Worm (Caenorhabditis elegans) whole organism, L4 larva: Measurements from ENCODE around the gene cccp-1.

ENCODE experiments used
- D1046.2 ChIP-seq: fragments of 200-800 bp; sonication (Bioruptor generic); IDR thresholded peaks from 2 replicates; pipeline ENCODE4 v1.3.6; 2022; ENCODE audit warnings: missing genetic modification characterization, missing compliant biosample characterization
- F10B5.3 ChIP-seq: sonication (generic microtip); optimal IDR thresholded peaks from 2 replicates; lab custom pipeline; 2016; ENCODE audit warnings: mild to moderate bottlenecking, missing genetic modification characterization, missing compliant biosample characterization
- F26F4.8 ChIP-seq: fragments of 200-800 bp; sonication (Bioruptor generic); conservative IDR thresholded peaks from 2 replicates; pipeline ENCODE4 v1.3.6; 2022; ENCODE audit warnings: missing genetic modification characterization, missing compliant biosample characterization
- F37D6.2 ChIP-seq: sonication (generic microtip); optimal IDR thresholded peaks from 2 replicates; lab custom pipeline; 2016; ENCODE audit warnings: mild to moderate bottlenecking, missing genetic modification characterization, missing compliant biosample characterization
- F44E2.7 ChIP-seq: fragments of 200-800 bp; sonication (Bioruptor generic); IDR thresholded peaks from 2 replicates; pipeline ENCODE4 v2.1.2; 2022; ENCODE audit warnings: missing genetic modification characterization, missing compliant biosample characterization
- F49E8.2 ChIP-seq: sonication (generic microtip); optimal IDR thresholded peaks from 2 replicates; lab custom pipeline; 2016; ENCODE audit warnings: missing compliant biosample characterization, mild to moderate bottlenecking, missing genetic modification characterization, borderline replicate concordance
- R02D3.7 ChIP-seq: fragments of 150-350 bp; sonication (generic microtip); optimal IDR thresholded peaks from 3 replicates; lab custom pipeline; 2014; ENCODE audit warnings: missing biosample characterization, missing genetic modification characterization
- T26A8.4 ChIP-seq: fragments of 200-800 bp; sonication (Bioruptor generic); IDR thresholded peaks from 2 replicates; pipeline ENCODE4 v1.3.6; 2022; ENCODE audit warnings: missing genetic modification characterization, missing compliant biosample characterization
- Y48G9A.11 ChIP-seq: fragments of 200-800 bp; sonication (Bioruptor generic); IDR thresholded peaks from 2 replicates; pipeline ENCODE4 v1.3.6; 2022; ENCODE audit warnings: missing genetic modification reagents, missing genetic modification characterization, missing compliant biosample characterization
- ZK337.2 ChIP-seq: fragments of 200-800 bp; sonication (Bioruptor generic); IDR thresholded peaks from 2 replicates; pipeline ENCODE4 v1.3.6; 2022; ENCODE audit warnings: missing genetic modification reagents, missing genetic modification characterization, missing compliant biosample characterization
- ZK546.5 ChIP-seq, 2 experiments: sonication (generic microtip); optimal IDR thresholded peaks; 2 replicates each; lab custom pipeline; 2017; ENCODE audit warnings: missing biosample characterization in 2 of 2, missing genetic modification characterization in 2 of 2
- aha-1 ChIP-seq: fragments of 150-350 bp; peaks from one replicate; lab custom pipeline; 2014; ENCODE audit warnings: missing biosample characterization, missing genetic modification characterization
- ama-1 ChIP-seq: fragments of 150-350 bp; optimal IDR thresholded peaks from 2 replicates; lab custom pipeline; 2014; ENCODE audit warnings: inconsistent platforms, mixed read lengths
- arid-1 ChIP-seq: fragments of 200-800 bp; sonication (Bioruptor generic); conservative IDR thresholded peaks from 2 replicates; pipeline ENCODE4 v1.3.6; 2022; ENCODE audit warnings: missing genetic modification reagents, missing genetic modification characterization, missing compliant biosample characterization
- ceh-20 ChIP-seq: fragments of 200-800 bp; sonication (Bioruptor generic); IDR thresholded peaks from 2 replicates; pipeline ENCODE4 v1.3.6; 2022; ENCODE audit warnings: missing genetic modification reagents, missing genetic modification characterization, missing compliant biosample characterization
- ceh-28 ChIP-seq: fragments of 150-350 bp; optimal IDR thresholded peaks from 2 replicates; lab custom pipeline; 2014; ENCODE audit warnings: missing biosample characterization, missing genetic modification reagents, missing genetic modification characterization
- ceh-44 ChIP-seq: fragments of 200-800 bp; sonication (Bioruptor generic); IDR thresholded peaks from 2 replicates; pipeline ENCODE4 v1.3.6; 2022; ENCODE audit warnings: missing genetic modification reagents, missing genetic modification characterization, missing compliant biosample characterization
- ceh-82 ChIP-seq: sonication (generic microtip); optimal IDR thresholded peaks from 2 replicates; lab custom pipeline; 2017; ENCODE audit warnings: missing biosample characterization, missing genetic modification characterization
- ces-1 ChIP-seq: fragments of 150-350 bp; sonication (generic microtip); optimal IDR thresholded peaks from 4 replicates; lab custom pipeline; 2014; ENCODE audit warnings: missing biosample characterization, missing genetic modification reagents, missing genetic modification characterization
- ctbp-1 ChIP-seq: fragments of 200-800 bp; sonication (Bioruptor generic); IDR thresholded peaks from 2 replicates; pipeline ENCODE4 v1.3.6; 2022; ENCODE audit warnings: missing genetic modification reagents, missing genetic modification characterization, missing compliant biosample characterization
- daf-12 ChIP-seq: fragments of 150-350 bp; optimal IDR thresholded peaks from 2 replicates; lab custom pipeline; 2014; ENCODE audit warnings: missing biosample characterization, missing genetic modification reagents, missing genetic modification characterization
- daf-16 ChIP-seq, 3 experiments: sonication (generic microtip); optimal IDR thresholded peaks; 2 replicates each; lab custom pipeline; 2016 to 2017; ENCODE audit warnings: missing genetic modification characterization in 3 of 3, missing genetic modification reagents in 3 of 3, mild to moderate bottlenecking in 2 of 3, missing compliant biosample characterization in 2 of 3, missing biosample characterization in 1 of 3, moderate library complexity in 1 of 3
- dmd-6 ChIP-seq: fragments of 200-800 bp; sonication (Bioruptor generic); IDR thresholded peaks from 2 replicates; pipeline ENCODE4 v1.3.6; 2022; ENCODE audit warnings: missing genetic modification reagents, missing genetic modification characterization, missing compliant biosample characterization
- dmd-8 ChIP-seq: fragments of 200-800 bp; sonication (Bioruptor generic); IDR thresholded peaks from 2 replicates; pipeline ENCODE4 v1.3.6; 2022; ENCODE audit warnings: missing genetic modification characterization, missing compliant biosample characterization
- duxl-1 ChIP-seq: sonication (generic microtip); optimal IDR thresholded peaks from 2 replicates; lab custom pipeline; 2016; ENCODE audit warnings: mild to moderate bottlenecking, missing genetic modification characterization, moderate library complexity, missing compliant biosample characterization; ENCODE audit not compliant: poor library complexity
- dve-1 ChIP-seq: sonication (generic microtip); optimal IDR thresholded peaks from 2 replicates; lab custom pipeline; 2017; ENCODE audit warnings: antibody characterized with exemption, mild to moderate bottlenecking, missing genetic modification characterization, missing compliant biosample characterization; ENCODE audit not compliant: insufficient read depth
- egl-27 ChIP-seq: sonication (generic microtip); optimal IDR thresholded peaks from 3 replicates; lab custom pipeline; 2017; ENCODE audit warnings: missing biosample characterization, missing genetic modification reagents, missing genetic modification characterization
- egl-43 ChIP-seq: fragments of 200-800 bp; sonication (Bioruptor generic); IDR thresholded peaks from 2 replicates; pipeline ENCODE4 v1.3.6; 2022; ENCODE audit warnings: missing genetic modification reagents, missing genetic modification characterization, missing compliant biosample characterization
- hif-1 ChIP-seq, 2 experiments: sonication (generic microtip); optimal IDR thresholded peaks; 2 replicates each; lab custom pipeline; 2016 to 2017; ENCODE audit warnings: missing compliant biosample characterization in 2 of 2, missing genetic modification characterization in 2 of 2, missing genetic modification reagents in 2 of 2, missing genotype in 2 of 2, mild to moderate bottlenecking in 1 of 2
- hlh-11 ChIP-seq: fragments of 200-800 bp; sonication (Bioruptor generic); optimal IDR thresholded peaks from 2 replicates; lab custom pipeline; 2018; ENCODE audit warnings: mild to moderate bottlenecking, missing genetic modification characterization, missing compliant biosample characterization
- lin-29 ChIP-seq: fragments of 200-800 bp; sonication (Bioruptor generic); IDR thresholded peaks from 2 replicates; pipeline ENCODE4 v1.3.6; 2022; ENCODE audit warnings: missing genetic modification reagents, missing genetic modification characterization, missing compliant biosample characterization
- madf-5 ChIP-seq, 2 experiments: fragments of 200-800 bp; sonication (Bioruptor generic); IDR thresholded peaks; 2 replicates each; pipeline ENCODE4 v1.3.6; 2022; ENCODE audit warnings: missing compliant biosample characterization in 2 of 2, missing genetic modification characterization in 2 of 2
- mdl-1 ChIP-seq, 2 experiments: fragments of 150-350 bp in 1 of 2; sonication (generic microtip) in 1 of 2; optimal IDR thresholded peaks; 2 replicates each; lab custom pipeline; 2014 to 2017; ENCODE audit warnings: missing biosample characterization in 2 of 2, missing genetic modification characterization in 2 of 2
- mxl-2 ChIP-seq: fragments of 200-800 bp; sonication (Bioruptor generic); conservative IDR thresholded peaks from 2 replicates; pipeline ENCODE4 v1.3.6; 2022; ENCODE audit warnings: missing genetic modification reagents, missing genetic modification characterization, missing compliant biosample characterization
- nhr-10 ChIP-seq: fragments of 150-350 bp; optimal IDR thresholded peaks from 2 replicates; lab custom pipeline; 2014; ENCODE audit warnings: missing biosample characterization, missing genetic modification characterization
- nhr-102 ChIP-seq: sonication (generic microtip); optimal IDR thresholded peaks from 2 replicates; lab custom pipeline; 2016; ENCODE audit warnings: mild to moderate bottlenecking, missing genetic modification characterization, moderate library complexity, missing compliant biosample characterization
- nhr-111 ChIP-seq: fragments of 200-800 bp; sonication (Bioruptor generic); optimal IDR thresholded peaks from 2 replicates; lab custom pipeline; 2018; ENCODE audit warnings: mild to moderate bottlenecking, missing genetic modification characterization, missing compliant biosample characterization
- nhr-25 ChIP-seq: sonication (generic microtip); optimal IDR thresholded peaks from 2 replicates; lab custom pipeline; 2017; ENCODE audit warnings: missing genetic modification characterization, mild to moderate bottlenecking, missing compliant biosample characterization, antibody characterized with exemption, moderate library complexity, borderline replicate concordance; ENCODE audit not compliant: insufficient read depth
- nhr-41 ChIP-seq: fragments of 200-800 bp; sonication (Bioruptor generic); IDR thresholded peaks from 2 replicates; pipeline ENCODE4 v1.3.6; 2022; ENCODE audit warnings: missing genetic modification reagents, missing genetic modification characterization, missing compliant biosample characterization
- nhr-6 ChIP-seq: fragments of 150-350 bp; optimal IDR thresholded peaks from 2 replicates; lab custom pipeline; 2014; ENCODE audit warnings: missing biosample characterization, missing genetic modification characterization
- nhr-76 ChIP-seq: fragments of 150-350 bp; optimal IDR thresholded peaks from 2 replicates; lab custom pipeline; 2014; ENCODE audit warnings: missing biosample characterization, missing genetic modification characterization
- nhr-77 ChIP-seq: fragments of 150-350 bp; optimal IDR thresholded peaks from 2 replicates; lab custom pipeline; 2014; ENCODE audit warnings: missing biosample characterization, missing genetic modification characterization
- php-3 ChIP-seq: fragments of 200-800 bp; sonication (Bioruptor generic); IDR thresholded peaks from 2 replicates; pipeline ENCODE4 v1.3.6; 2022; ENCODE audit warnings: missing genetic modification reagents, missing genetic modification characterization, missing compliant biosample characterization
- saeg-2 ChIP-seq: fragments of 200-800 bp; sonication (Bioruptor generic); IDR thresholded peaks from 2 replicates; pipeline ENCODE4 v1.3.6; 2022; ENCODE audit warnings: missing genetic modification reagents, missing genetic modification characterization, missing compliant biosample characterization
- snpc-1.2 ChIP-seq: fragments of 200-800 bp; sonication (Bioruptor generic); IDR thresholded peaks from 2 replicates; pipeline ENCODE4 v1.3.6; 2022; ENCODE audit warnings: missing genetic modification reagents, missing genetic modification characterization, missing compliant biosample characterization
- snpc-4 ChIP-seq: fragments of 150-350 bp; optimal IDR thresholded peaks from 2 replicates; lab custom pipeline; 2014; ENCODE audit warnings: missing biosample characterization, missing genetic modification characterization
- spr-3 ChIP-seq: fragments of 200-800 bp; sonication (Bioruptor generic); optimal IDR thresholded peaks from 2 replicates; lab custom pipeline; 2018; ENCODE audit warnings: mild to moderate bottlenecking, missing genetic modification characterization, missing compliant biosample characterization
- unc-130 ChIP-seq: sonication (generic microtip); optimal IDR thresholded peaks from 2 replicates; lab custom pipeline; 2016; ENCODE audit warnings: missing genetic modification reagents, missing genetic modification characterization, missing compliant biosample characterization
- unc-62 ChIP-seq, 3 experiments: fragments of 150-350 bp in 1 of 3; sonication (generic microtip); optimal IDR thresholded peaks in 2 of 3; peaks in 1 of 3; 1 replicate in 1 of 3; 2 replicates in 2 of 3; lab custom pipeline; 2014 to 2017; ENCODE audit warnings: missing biosample characterization in 3 of 3, missing genetic modification characterization in 3 of 3, missing genetic modification reagents in 3 of 3, missing genotype in 1 of 3
- zip-11 ChIP-seq: fragments of 200-800 bp; sonication (Bioruptor generic); IDR thresholded peaks from 2 replicates; pipeline ENCODE4 v1.3.6; 2022; ENCODE audit warnings: missing genetic modification characterization, missing compliant biosample characterization

The cccp-1 gene

ce11 chrIII:12499245-12499644 lies 26.6 kb downstream of the cccp-1 start, which contains the start of gene sql-1:
Gene sql-1, plus strand, starts transcription at chrIII:12499557.
- TF ChIP-seq dmd-6 (GFP tag; lab: Robert Waterston, UW) (no peak), F49E8.2 (tag; lab: Kevin White, UChicago) (peak; percentile 44), ceh-44 (no peak), dve-1 (tag; lab: Kevin White, UChicago) (no peak), snpc-1.2 (GFP tag; lab: Robert Waterston, UW) (peak; percentile 48; the same call in 1 of the 2 replicates), nhr-41 (no peak), hlh-11 (tag; lab: Kevin White, UChicago) (no peak), ZK337.2 (GFP tag; lab: Robert Waterston, UW) (no peak), nhr-25 (tag; lab: Kevin White, UChicago) (no peak), dmd-8 (no peak), F44E2.7 (GFP tag; lab: Robert Waterston, UW) (no peak), nhr-6 (tag; lab: Kevin White, UChicago) (no peak), ceh-82 (tag; lab: Kevin White, UChicago) (no peak), zip-11 (GFP tag; lab: Robert Waterston, UW) (no peak), madf-5 (GFP tag; IDR thresholded peaks at IDR 0.05; lab: Robert Waterston, UW) (0 out of 4 replicates have a peak, but pooled peaks of 1 of the 2 experiments have one; percentile 39), nhr-111 (GFP tag; lab: Kevin White, UChicago) (no peak), F26F4.8 (GFP tag; lab: Robert Waterston, UW) (no peak), unc-130 (peak; percentile 62), nhr-10 (no peak), daf-12 (tag; lab: Kevin White, UChicago) (no peak), lin-29 (GFP tag; lab: Robert Waterston, UW) (no peak), unc-62 (GFP tag; optimal IDR thresholded peaks at IDR 0.05 in 1 of 2; lab: Kevin White, UChicago) (no peak), unc-62 (tag; optimal IDR thresholded peaks at IDR 0.05; lab: Kevin White, UChicago) (no peak), ctbp-1 (GFP tag; lab: Robert Waterston, UW) (no peak), duxl-1 (tag; lab: Kevin White, UChicago) (no peak), ces-1 (GFP tag; lab: Kevin White, UChicago) (no peak), F37D6.2 (no peak), mdl-1 (tag; optimal IDR thresholded peaks at IDR 0.05; lab: Kevin White, UChicago) (no peak), daf-16 (GFP tag; optimal IDR thresholded peaks at IDR 0.05; lab: Kevin White, UChicago) (no peak), daf-16 (tag; optimal IDR thresholded peaks at IDR 0.05; lab: Kevin White, UChicago) (no peak), ceh-28 (peak; percentile 39), egl-27 (tag; lab: Kevin White, UChicago) (no peak), snpc-4 (no peak), saeg-2 (GFP tag; lab: Robert Waterston, UW) (no peak), D1046.2 (GFP tag; lab: Robert Waterston, UW) (no peak), Y48G9A.11 (GFP tag; lab: Robert Waterston, UW) (no peak), hif-1 (tag; optimal IDR thresholded peaks at IDR 0.05; lab: Kevin White, UChicago) (no peak), php-3 (GFP tag; lab: Robert Waterston, UW) (no peak), nhr-77 (tag; lab: Kevin White, UChicago) (no peak), F10B5.3 (tag; lab: Kevin White, UChicago) (no peak), ama-1 (lab: Kevin White, UChicago) (peak; percentile 82), R02D3.7 (tag; lab: Kevin White, UChicago) (no peak), nhr-76 (tag; lab: Kevin White, UChicago) (no peak), nhr-102 (tag; lab: Kevin White, UChicago) (no peak), ceh-20 (GFP tag; lab: Robert Waterston, UW) (no peak), aha-1 (no peak), T26A8.4 (no peak), arid-1 (GFP tag; lab: Robert Waterston, UW) (peak; percentile 62; the same call in 1 of the 2 replicates), spr-3 (GFP tag; lab: Kevin White, UChicago) (no peak), egl-43 (GFP tag; lab: Robert Waterston, UW) (no peak), ZK546.5 (tag; optimal IDR thresholded peaks at IDR 0.05; lab: Kevin White, UChicago) (no peak), mxl-2 (GFP tag; lab: Robert Waterston, UW) (no peak)
